Worm (Caenorhabditis elegans): ENCODE data around the gene grdn-1.

ce11 chrV:18628907-18629306 is 36.4 kb downstream of the grdn-1 start:
- no peak for TF ChIP-seq ref-1 (GFP tag; conservative IDR thresholded peaks at IDR 0.05)
- no peak for TF ChIP-seq cog-1 (tag; optimal IDR thresholded peaks at IDR 0.05)
- no peak for TF ChIP-seq med-1 (GFP tag; optimal IDR thresholded peaks at IDR 0.05; ENCODE audit: insufficient read depth)

All from whole organism, midembryonic.